Worm (Caenorhabditis elegans): ENCODE data around the gene eef-1B.2.

eef-1B.2 gene

ce11 chrIV:15036974-15037373 lies at the start of gene eef-1B.2:
Gene eef-1B.2 (plus strand): TSS chrIV:15037331.
- TF ChIP-seq nhr-11 (tag; optimal IDR thresholded peaks at IDR 0.05), result no peak
- TF ChIP-seq unc-130 (tag; optimal IDR thresholded peaks at IDR 0.05), result peak; percentile 73
- peak; percentile 93 to 95 (median 93) for TF ChIP-seq dpl-1 (GFP tag; optimal IDR thresholded peaks at IDR 0.05)
- TF ChIP-seq nhr-76 (tag; optimal IDR thresholded peaks at IDR 0.05), result no peak
- TF ChIP-seq mep-1 (tag; optimal IDR thresholded peaks at IDR 0.05), result peak; percentile 84
- TF ChIP-seq elt-3 (tag; optimal IDR thresholded peaks at IDR 0.05), result peak in 1 of 6 experiments; percentile 75
- TF ChIP-seq alr-1 (tag; optimal IDR thresholded peaks at IDR 0.05; ENCODE audit: borderline replicate concordance), result no peak
- no peak for TF ChIP-seq ztf-11 (tag; optimal IDR thresholded peaks at IDR 0.05)
- TF ChIP-seq ets-5 (GFP tag; IDR thresholded peaks at IDR 0.05), result no peak
- no peak for TF ChIP-seq ama-1 (optimal IDR thresholded peaks at IDR 0.05)
- TF ChIP-seq efl-3 (GFP tag; optimal IDR thresholded peaks at IDR 0.05), result no peak
- peak; percentile 54 for TF ChIP-seq nhr-19 (GFP tag; conservative IDR thresholded peaks at IDR 0.05)
- TF ChIP-seq vab-15 (tag; optimal IDR thresholded peaks at IDR 0.05), result no peak
- no peak for TF ChIP-seq egl-27 (tag; optimal IDR thresholded peaks at IDR 0.05)
- peak; percentile 57 for TF ChIP-seq blmp-1 (tag; optimal IDR thresholded peaks at IDR 0.05)
- TF ChIP-seq nhr-71 (tag; optimal IDR thresholded peaks at IDR 0.05), result peak; percentile 73
- TF ChIP-seq jun-1 (tag; optimal IDR thresholded peaks at IDR 0.05), result peak; percentile 20
- TF ChIP-seq nhr-47 (tag; optimal IDR thresholded peaks at IDR 0.05), result peak; percentile 65
- peak; percentile 71 to 89 for TF ChIP-seq lsy-2 (tag; optimal IDR thresholded peaks at IDR 0.05)
- TF ChIP-seq ceh-88 (GFP tag; IDR thresholded peaks at IDR 0.05), result no peak
- TF ChIP-seq pag-3 (tag; optimal IDR thresholded peaks at IDR 0.05; ENCODE audit: borderline replicate concordance, insufficient read depth), result no peak
- TF ChIP-seq ceh-90 (tag; optimal IDR thresholded peaks at IDR 0.05), result no peak
- TF ChIP-seq lin-39 (tag; optimal IDR thresholded peaks at IDR 0.05), result no peak
- no peak for TF ChIP-seq ztf-4 (tag; optimal IDR thresholded peaks at IDR 0.05)
- TF ChIP-seq nhr-90 (tag; optimal IDR thresholded peaks at IDR 0.05; ENCODE audit: poor library complexity), result peak; percentile 14
- peak; percentile 16 for TF ChIP-seq nhr-85 (tag)
- TF ChIP-seq sptf-1 (tag; optimal IDR thresholded peaks at IDR 0.05), result no peak
- peak; percentile 8 for TF ChIP-seq unc-86 (tag; optimal IDR thresholded peaks at IDR 0.05)
- peak; percentile 93 to 97 for TF ChIP-seq efl-1 (optimal IDR thresholded peaks at IDR 0.05)
- TF ChIP-seq efl-1 (GFP tag; optimal IDR thresholded peaks at IDR 0.05 in 1 of 2), result peak; percentile 95 to 99
- peak; percentile 66 for TF ChIP-seq nhr-20 (tag; optimal IDR thresholded peaks at IDR 0.05)
- TF ChIP-seq unc-62 (GFP tag; optimal IDR thresholded peaks at IDR 0.05), result no peak
- TF ChIP-seq nhr-77 (tag; optimal IDR thresholded peaks at IDR 0.05), result peak; percentile 21
- no peak for TF ChIP-seq lir-3 (tag; optimal IDR thresholded peaks at IDR 0.05; ENCODE audit: poor library complexity)
- TF ChIP-seq nhr-237 (tag; optimal IDR thresholded peaks at IDR 0.05), result peak; percentile 29
- no peak for TF ChIP-seq C04F5.9 (tag; optimal IDR thresholded peaks at IDR 0.05)
- no peak for TF ChIP-seq unc-98 (GFP tag; IDR thresholded peaks at IDR 0.05)
- no peak for TF ChIP-seq pqm-1 (tag; optimal IDR thresholded peaks at IDR 0.05)
- TF ChIP-seq snu-23 (GFP tag; optimal IDR thresholded peaks at IDR 0.05), result peak; percentile 78
- no peak for TF ChIP-seq sup-37 (GFP tag; optimal IDR thresholded peaks at IDR 0.05)
- TF ChIP-seq mef-2 (tag; optimal IDR thresholded peaks at IDR 0.05), result no peak
- no peak for TF ChIP-seq unc-30 (tag; optimal IDR thresholded peaks at IDR 0.05)
- no peak for TF ChIP-seq aly-2 (tag; optimal IDR thresholded peaks at IDR 0.05)
- TF ChIP-seq tlp-1 (tag; optimal IDR thresholded peaks at IDR 0.05), result no peak
- no peak for TF ChIP-seq Y116A8C.19 (tag; optimal IDR thresholded peaks at IDR 0.05; ENCODE audit: borderline replicate concordance)
- no peak for TF ChIP-seq grh-1 (GFP tag; IDR thresholded peaks at IDR 0.05)
- TF ChIP-seq C34B4.2 (tag; optimal IDR thresholded peaks at IDR 0.05), result no peak
- no peak for TF ChIP-seq nhr-28 (tag; optimal IDR thresholded peaks at IDR 0.05)
- TF ChIP-seq swsn-7 (tag; optimal IDR thresholded peaks at IDR 0.05), result peak; percentile 48
- peak in 2 of 3 experiments; percentile 47 to 62 for TF ChIP-seq ceh-82 (tag; optimal IDR thresholded peaks at IDR 0.05)
- no peak for TF ChIP-seq elt-2 (tag; optimal IDR thresholded peaks at IDR 0.05)
- no peak for TF ChIP-seq fos-1 (tag; optimal IDR thresholded peaks at IDR 0.05)
- TF ChIP-seq ces-1 (GFP tag; optimal IDR thresholded peaks at IDR 0.05), result no peak
- peak; percentile 26 for TF ChIP-seq dsc-1 (tag; optimal IDR thresholded peaks at IDR 0.05)

Measured in whole organism, L1 larva.